Worm (Caenorhabditis elegans) whole organism, early embryonic: ENCODE results near the gene srh-79.

Source experiments
- B0310.2 ChIP-seq: sonication (generic microtip); optimal IDR thresholded peaks from 2 replicates; lab custom pipeline; 2016; ENCODE audit warnings: mild to moderate bottlenecking, missing genetic modification characterization, missing compliant biosample characterization
- F13C5.2 ChIP-seq: sonication (generic microtip); optimal IDR thresholded peaks from 2 replicates; lab custom pipeline; 2017; ENCODE audit warnings: mild to moderate bottlenecking, missing genetic modification characterization, inconsistent platforms, missing compliant biosample characterization
- ama-1 ChIP-seq: fragments of 150-350 bp; optimal IDR thresholded peaks from 2 replicates; lab custom pipeline; 2014
- ceh-13 ChIP-seq: fragments of 200-800 bp; sonication (Bioruptor generic); optimal IDR thresholded peaks from 2 replicates; lab custom pipeline; 2018; ENCODE audit warnings: mild to moderate bottlenecking, missing genetic modification characterization, missing compliant biosample characterization
- ets-7 ChIP-seq: sonication (generic microtip); optimal IDR thresholded peaks from 2 replicates; lab custom pipeline; 2016; ENCODE audit warnings: missing genotype, missing genetic modification characterization, missing compliant biosample characterization
- flt-1 ChIP-seq: fragments of 200-800 bp; sonication (Bioruptor generic); IDR thresholded peaks from 2 replicates; pipeline ENCODE4 v1.3.6; 2022; ENCODE audit warnings: missing genetic modification characterization, missing compliant biosample characterization
- hmg-4 ChIP-seq: fragments of 200-800 bp; sonication (Bioruptor generic); optimal IDR thresholded peaks from 2 replicates; lab custom pipeline; 2018; ENCODE audit warnings: mild to moderate bottlenecking, missing genetic modification characterization, missing compliant biosample characterization
- hnd-1 ChIP-seq: sonication (generic microtip); optimal IDR thresholded peaks from 2 replicates; lab custom pipeline; 2016; ENCODE audit warnings: missing genetic modification characterization, missing compliant biosample characterization
- scrt-1 ChIP-seq: fragments of 200-800 bp; sonication (Bioruptor generic); IDR thresholded peaks from 2 replicates; pipeline ENCODE4 v1.3.6; 2022; ENCODE audit warnings: missing genetic modification characterization, missing compliant biosample characterization
- sea-1 ChIP-seq: fragments of 200-800 bp; sonication (Bioruptor generic); conservative IDR thresholded peaks from 2 replicates; pipeline ENCODE4 v1.3.6; 2022; ENCODE audit warnings: missing genetic modification characterization, missing compliant biosample characterization

ce11 chrV:7497440-7497839 is at the start of gene srh-79:
- TF ChIP-seq ama-1 (no peak), scrt-1 (GFP tag; lab: Robert Waterston, UW) (no peak), F13C5.2 (no peak), ceh-13 (GFP tag; lab: Kevin White, UChicago) (no peak), sea-1 (GFP tag; lab: Robert Waterston, UW) (no peak), hmg-4 (GFP tag; lab: Kevin White, UChicago) (no peak), B0310.2 (tag; lab: Kevin White, UChicago) (no peak), ets-7 (tag; lab: Kevin White, UChicago) (no peak), hnd-1 (tag; lab: Kevin White, UChicago) (no peak), flt-1 (GFP tag; lab: Robert Waterston, UW) (no peak)
